Fruit fly (Drosophila melanogaster): ENCODE measurements around the gene tinc.

Gene tinc

DNA sequence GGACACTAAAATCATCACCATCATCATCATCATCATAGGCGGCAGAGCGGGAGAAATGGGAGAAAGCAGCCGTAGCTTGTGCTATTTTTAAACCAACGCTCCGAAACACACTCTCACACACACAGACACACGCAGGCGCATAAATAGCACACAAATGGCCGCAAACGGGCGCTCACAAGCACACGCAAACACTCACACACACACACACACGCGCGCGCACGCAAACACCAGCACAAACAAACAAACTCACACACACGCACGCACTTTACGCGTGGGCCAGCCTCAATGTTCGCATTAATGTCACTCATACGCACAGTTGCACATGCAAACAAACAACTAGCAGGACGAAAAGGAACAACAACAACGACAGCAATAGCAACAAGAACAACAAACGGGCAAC, 86.5 kb downstream of the tinc start:
- TF ChIP-seq CG8301 (tag; optimal IDR thresholded peaks at IDR 0.05) (no peak), CG8159 (tag; optimal IDR thresholded peaks at IDR 0.05) (no peak), CG9948 (tag; optimal IDR thresholded peaks at IDR 0.05) (no peak), Ets98B (GFP tag; IDR thresholded peaks at IDR 0.05) (no peak)

DNA sequence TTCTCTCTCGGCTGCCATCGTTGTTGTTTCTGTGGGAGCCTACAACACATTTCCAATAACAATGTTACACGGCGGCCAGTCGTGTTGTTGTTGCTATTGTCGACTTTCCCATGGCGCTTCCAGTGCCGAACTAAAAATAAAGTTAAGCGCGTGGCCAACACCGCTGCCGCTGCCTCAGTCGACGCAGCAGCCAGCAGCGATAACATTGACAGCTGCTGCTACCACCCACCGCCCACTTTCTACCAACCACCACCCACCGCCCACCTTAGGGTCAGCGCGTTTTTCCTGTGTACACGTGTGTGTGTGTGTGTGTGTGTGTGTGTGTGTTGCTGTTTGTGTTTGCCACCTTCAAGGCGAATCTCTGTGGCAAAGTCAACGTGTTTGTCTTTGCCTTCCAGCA, 89.7 kb downstream of the tinc start:
- TF ChIP-seq CG8301 (tag; optimal IDR thresholded peaks at IDR 0.05): no peak
- no peak for TF ChIP-seq CG12605 (GFP tag; IDR thresholded peaks at IDR 0.05)
- no peak for TF ChIP-seq D1 (tag; optimal IDR thresholded peaks at IDR 0.05)
- no peak for TF ChIP-seq CG9948 (tag; optimal IDR thresholded peaks at IDR 0.05)
- no peak for TF ChIP-seq Ets98B (GFP tag; IDR thresholded peaks at IDR 0.05)
- TF ChIP-seq Pif1A (GFP tag; optimal IDR thresholded peaks at IDR 0.05): no peak
- TF ChIP-seq CG4496 (GFP tag; IDR thresholded peaks at IDR 0.05): no peak
- TF ChIP-seq CG13204 (GFP tag; optimal IDR thresholded peaks at IDR 0.05): no peak
- TF ChIP-seq Pif1B (GFP tag; optimal IDR thresholded peaks at IDR 0.05): no peak
- no peak for TF ChIP-seq fd96Ca (GFP tag; IDR thresholded peaks at IDR 0.05)
- TF ChIP-seq CG34367 (tag; optimal IDR thresholded peaks at IDR 0.05): no peak
- no peak for TF ChIP-seq CG15710 (tag; optimal IDR thresholded peaks at IDR 0.05)
- TF ChIP-seq CG10348 (GFP tag; IDR thresholded peaks at IDR 0.05): no peak
- TF ChIP-seq CG32121 (GFP tag; IDR thresholded peaks at IDR 0.05): no peak
- TF ChIP-seq CG8159 (tag; optimal IDR thresholded peaks at IDR 0.05): no peak
- no peak for TF ChIP-seq EcR (GFP tag; optimal IDR thresholded peaks at IDR 0.05)
- no peak for TF ChIP-seq CG17806 (tag; optimal IDR thresholded peaks at IDR 0.05)
- TF ChIP-seq CG14655 (GFP tag; optimal IDR thresholded peaks at IDR 0.05): no peak
- TF ChIP-seq rn (GFP tag; IDR thresholded peaks at IDR 0.05): no peak
- TF ChIP-seq gl (tag; optimal IDR thresholded peaks at IDR 0.05): no peak

DNA sequence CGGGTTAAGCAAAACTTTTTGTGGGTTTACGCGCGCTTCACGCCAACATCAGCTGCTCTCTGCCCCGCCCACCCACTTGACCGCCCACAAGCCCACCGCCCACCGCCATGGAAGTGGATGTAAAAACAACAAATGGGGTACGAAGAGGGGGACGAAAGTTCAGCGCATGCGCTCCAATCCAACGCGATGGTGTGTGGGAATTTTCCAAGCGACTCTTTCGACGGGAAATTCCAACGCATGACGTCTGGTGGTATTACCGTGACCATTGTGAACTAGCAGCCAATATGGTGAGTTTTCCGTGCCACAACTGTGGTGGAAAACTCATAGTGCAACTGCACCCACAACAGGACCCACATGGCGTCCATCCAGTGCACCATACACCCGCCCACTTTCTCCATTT, 90.9 kb downstream of the tinc start:
- TF ChIP-seq rn (GFP tag; IDR thresholded peaks at IDR 0.05) (no peak), Ets98B (GFP tag; IDR thresholded peaks at IDR 0.05) (no peak), CG13204 (GFP tag; optimal IDR thresholded peaks at IDR 0.05) (no peak), CG10348 (GFP tag; IDR thresholded peaks at IDR 0.05) (no peak), Pif1B (GFP tag; optimal IDR thresholded peaks at IDR 0.05) (no peak), CG34367 (tag; optimal IDR thresholded peaks at IDR 0.05) (no peak), CG9948 (tag; optimal IDR thresholded peaks at IDR 0.05) (no peak), CG32121 (GFP tag; IDR thresholded peaks at IDR 0.05) (no peak), D1 (tag; optimal IDR thresholded peaks at IDR 0.05) (no peak), Snoo (tag; optimal IDR thresholded peaks at IDR 0.05) (no peak), fd96Ca (GFP tag; IDR thresholded peaks at IDR 0.05) (no peak), CG8301 (tag; optimal IDR thresholded peaks at IDR 0.05) (no peak), gl (tag; optimal IDR thresholded peaks at IDR 0.05) (no peak), Pif1A (GFP tag; optimal IDR thresholded peaks at IDR 0.05) (no peak), CG12605 (GFP tag; IDR thresholded peaks at IDR 0.05) (no peak), CG15710 (tag; optimal IDR thresholded peaks at IDR 0.05) (no peak)

DNA sequence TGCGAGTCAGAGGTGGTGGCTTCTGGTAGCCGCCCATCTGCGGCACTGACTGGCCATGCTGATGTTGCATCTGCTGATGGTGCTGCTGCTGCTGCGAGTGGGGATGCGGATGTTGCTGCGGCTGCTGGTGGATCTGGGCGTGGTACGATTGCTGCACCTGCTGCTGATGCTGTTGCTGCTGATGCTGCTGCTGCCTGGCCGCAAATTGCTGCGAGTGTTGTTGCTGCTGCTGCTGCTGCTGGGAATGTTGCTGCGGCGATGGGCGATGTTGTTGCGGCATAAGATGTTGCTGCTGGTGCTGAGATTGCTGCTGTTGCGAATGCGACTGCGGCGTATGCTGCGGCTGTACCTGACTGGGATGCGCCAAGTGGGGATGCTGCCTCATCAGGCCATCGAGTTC, 93.8 kb downstream of the tinc start:
- TF ChIP-seq Pif1B (GFP tag; optimal IDR thresholded peaks at IDR 0.05) (no peak), CG9948 (tag; optimal IDR thresholded peaks at IDR 0.05) (no peak), D1 (tag; optimal IDR thresholded peaks at IDR 0.05) (no peak), rn (GFP tag; IDR thresholded peaks at IDR 0.05) (no peak), fd96Ca (GFP tag; IDR thresholded peaks at IDR 0.05) (no peak), CG15710 (tag; optimal IDR thresholded peaks at IDR 0.05) (no peak), Ets98B (GFP tag; IDR thresholded peaks at IDR 0.05) (no peak), CG10348 (GFP tag; IDR thresholded peaks at IDR 0.05) (no peak), CG8301 (tag; optimal IDR thresholded peaks at IDR 0.05) (no peak), CG4496 (GFP tag; IDR thresholded peaks at IDR 0.05) (no peak), Snoo (tag; optimal IDR thresholded peaks at IDR 0.05) (no peak), CG12605 (GFP tag; IDR thresholded peaks at IDR 0.05) (no peak)

DNA sequence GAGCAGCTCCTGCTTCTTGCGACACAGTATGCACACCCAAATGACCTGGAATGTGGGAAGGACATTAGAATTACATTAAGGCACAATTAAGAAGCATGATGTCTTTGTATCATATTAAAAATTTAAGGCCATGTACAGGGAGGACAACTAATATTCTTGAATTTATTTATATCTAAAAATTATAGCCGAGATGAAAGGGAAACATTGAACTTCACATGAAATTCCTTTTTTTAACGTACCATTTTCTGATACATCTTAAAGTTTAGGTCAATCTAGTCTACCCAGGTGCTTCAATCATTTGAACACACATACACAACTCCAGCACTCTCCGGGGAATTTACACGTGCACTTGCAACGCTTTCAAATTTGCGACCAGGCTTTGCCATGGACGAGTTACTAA, 94.8 kb downstream of the tinc start, which contains the start of gene CG12347:
TSS of gene CG12347 (plus strand) at position 301 of the 400 bp plus-strand sequence.
- no peak for TF ChIP-seq gl (tag; optimal IDR thresholded peaks at IDR 0.05)
- TF ChIP-seq Pif1A (GFP tag; optimal IDR thresholded peaks at IDR 0.05): no peak
- no peak for TF ChIP-seq Ets98B (GFP tag; IDR thresholded peaks at IDR 0.05)
- TF ChIP-seq fd96Ca (GFP tag; IDR thresholded peaks at IDR 0.05): no peak
- no peak for TF ChIP-seq CG13204 (GFP tag; optimal IDR thresholded peaks at IDR 0.05)
- no peak for TF ChIP-seq CG15710 (tag; optimal IDR thresholded peaks at IDR 0.05)
- no peak for TF ChIP-seq CG34367 (tag; optimal IDR thresholded peaks at IDR 0.05)
- TF ChIP-seq Pif1B (GFP tag; optimal IDR thresholded peaks at IDR 0.05): no peak

DNA sequence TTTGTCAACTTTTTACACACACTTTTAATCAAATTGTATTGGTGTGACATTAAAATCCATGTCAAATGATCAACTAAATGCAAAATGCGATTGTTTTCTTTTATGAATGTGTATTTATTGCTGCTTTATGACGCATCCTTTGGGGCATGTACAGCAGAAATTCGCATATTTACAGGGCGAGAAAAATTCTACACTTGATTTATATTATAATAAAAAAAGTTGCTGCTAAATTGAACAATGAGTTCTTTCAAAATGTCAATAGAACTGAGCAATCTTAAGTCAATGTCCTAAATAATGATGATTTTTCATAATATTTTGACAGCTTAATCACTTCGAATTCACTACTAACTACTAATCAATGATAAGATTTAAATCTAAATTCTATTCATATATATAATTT, 99.7 kb downstream of the tinc start, which contains the start of gene CG43445:
TSS of gene CG43445 (plus strand) at position 301 of the 400 bp plus-strand sequence.
- TF ChIP-seq EcR (GFP tag; optimal IDR thresholded peaks at IDR 0.05): no peak
- TF ChIP-seq gl (tag; optimal IDR thresholded peaks at IDR 0.05): no peak
- TF ChIP-seq CG10348 (GFP tag; IDR thresholded peaks at IDR 0.05): no peak
- TF ChIP-seq fd96Ca (GFP tag; IDR thresholded peaks at IDR 0.05): no peak
- no peak for TF ChIP-seq Pif1B (GFP tag; optimal IDR thresholded peaks at IDR 0.05)
- TF ChIP-seq D1 (tag; optimal IDR thresholded peaks at IDR 0.05): no peak
- TF ChIP-seq Snoo (tag; optimal IDR thresholded peaks at IDR 0.05): no peak
- TF ChIP-seq CG17806 (tag; optimal IDR thresholded peaks at IDR 0.05): no peak

DNA sequence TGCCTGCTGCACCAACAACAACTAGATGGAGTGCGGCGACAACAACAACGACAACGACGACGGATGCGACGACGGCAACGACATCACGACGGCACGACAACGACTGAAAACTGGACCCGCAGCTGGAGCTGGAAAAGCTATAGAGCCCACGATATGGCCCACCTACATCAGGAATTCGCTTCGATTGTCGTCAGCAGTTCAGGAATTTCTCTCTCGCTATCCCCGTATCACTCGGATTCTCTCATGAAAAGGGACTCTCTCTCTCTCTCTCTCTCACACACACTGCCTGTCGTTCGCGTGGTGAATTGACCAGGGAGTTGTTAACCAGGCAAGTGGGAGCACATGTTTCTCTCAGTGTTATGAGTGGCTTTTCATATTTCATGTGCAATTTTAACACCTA, 105.1 kb downstream of the tinc start, which contains the start of gene Rim:
TSS of gene Rim (minus strand) at position 101 of the 400 bp plus-strand sequence.
- no peak for TF ChIP-seq CG13204 (GFP tag; optimal IDR thresholded peaks at IDR 0.05)
- no peak for TF ChIP-seq gl (tag; optimal IDR thresholded peaks at IDR 0.05)
- TF ChIP-seq CG4496 (GFP tag; IDR thresholded peaks at IDR 0.05): no peak
- TF ChIP-seq fd96Ca (GFP tag; IDR thresholded peaks at IDR 0.05): no peak
- no peak for TF ChIP-seq D1 (tag; optimal IDR thresholded peaks at IDR 0.05)
